Fruit fly (Drosophila melanogaster) whole organism, embryonic: ENCODE data around the gene CG15741.

Experiments
- ATbp ChIP-seq: fragments of 200-800 bp; sonication (Bioruptor generic); optimal IDR thresholded peaks from 2 replicates; lab custom pipeline; 2017; ENCODE audit warnings: missing biosample characterization, mild to moderate bottlenecking, missing genetic modification characterization, missing genetic modification reagents
- CG10274 ChIP-seq: fragments of 200-800 bp; sonication (Bioruptor generic); optimal IDR thresholded peaks from 3 replicates; lab custom pipeline; 2017; ENCODE audit warnings: missing biosample characterization, mild to moderate bottlenecking, missing genetic modification characterization
- CG10543 ChIP-seq: fragments of 200-800 bp; sonication (Bioruptor generic); optimal IDR thresholded peaks from 3 replicates; lab custom pipeline; 2017; ENCODE audit warnings: missing biosample characterization, mild to moderate bottlenecking, missing genetic modification characterization, moderate library complexity
- CG11398 ChIP-seq: fragments of 200-800 bp; sonication (Bioruptor generic); optimal IDR thresholded peaks from 2 replicates; lab custom pipeline; 2016; ENCODE audit warnings: missing biosample characterization, missing genetic modification characterization
- CG12071 ChIP-seq: fragments of 200-800 bp; sonication (Bioruptor generic); optimal IDR thresholded peaks from 3 replicates; lab custom pipeline; 2018; ENCODE audit warnings: missing biosample characterization, mild to moderate bottlenecking, missing genetic modification characterization
- CG12219 ChIP-seq: fragments of 200-800 bp; sonication (Bioruptor generic); optimal IDR thresholded peaks from 3 replicates; lab custom pipeline; 2018; ENCODE audit warnings: missing biosample characterization, mild to moderate bottlenecking, missing genetic modification characterization
- CG12769 ChIP-seq: fragments of 200-800 bp; sonication (Bioruptor generic); optimal IDR thresholded peaks from 2 replicates; lab custom pipeline; 2019; ENCODE audit warnings: missing biosample characterization, mild to moderate bottlenecking, missing genetic modification characterization, moderate library complexity
- CG13424 ChIP-seq: fragments of 200-800 bp; sonication (Bioruptor generic); optimal IDR thresholded peaks from 2 replicates; lab custom pipeline; 2019; ENCODE audit warnings: missing biosample characterization, mild to moderate bottlenecking, missing genetic modification characterization, moderate library complexity
- CG13624 ChIP-seq: fragments of 200-800 bp; sonication (Bioruptor generic); optimal IDR thresholded peaks from 2 replicates; lab custom pipeline; 2016; ENCODE audit warnings: missing biosample characterization, missing genetic modification characterization
- CG15011 ChIP-seq: fragments of 200-800 bp; sonication (Bioruptor generic); optimal IDR thresholded peaks from 3 replicates; lab custom pipeline; 2018; ENCODE audit warnings: missing biosample characterization, mild to moderate bottlenecking, missing genetic modification characterization
- CG16815 ChIP-seq: fragments of 200-800 bp; sonication (Bioruptor generic); optimal IDR thresholded peaks from 3 replicates; lab custom pipeline; 2017; ENCODE audit warnings: missing biosample characterization, mild to moderate bottlenecking, missing genetic modification characterization
- CG17385 ChIP-seq: fragments of 200-800 bp; sonication (Bioruptor generic); optimal IDR thresholded peaks from 3 replicates; lab custom pipeline; 2018; ENCODE audit warnings: missing biosample characterization, mild to moderate bottlenecking, missing genetic modification characterization
- CG18476 ChIP-seq: fragments of 200-800 bp; sonication (Bioruptor generic); optimal IDR thresholded peaks from 2 replicates; lab custom pipeline; 2016; ENCODE audit warnings: missing biosample characterization, mild to moderate bottlenecking, missing genetic modification characterization
- CG2199 ChIP-seq: fragments of 200-800 bp; sonication (Bioruptor generic); IDR thresholded peaks from 3 replicates; pipeline ENCODE4 v1.3.6; 2022; ENCODE audit warnings: missing biosample characterization, missing genetic modification characterization
- CG42726 ChIP-seq: fragments of 200-800 bp; sonication (Bioruptor generic); IDR thresholded peaks from 2 replicates; pipeline ENCODE4 v1.3.6; 2022; ENCODE audit warnings: missing biosample characterization, missing genetic modification characterization; ENCODE audit not compliant: partially characterized antibody
- CG43689 ChIP-seq: fragments of 200-800 bp; sonication (Bioruptor generic); IDR thresholded peaks from 2 replicates; pipeline ENCODE4 v1.3.6; 2022; ENCODE audit warnings: missing biosample characterization, missing genetic modification characterization
- CG4730 ChIP-seq: fragments of 200-800 bp; sonication (Bioruptor generic); IDR thresholded peaks from 2 replicates; pipeline ENCODE4 v1.3.6; 2022; ENCODE audit warnings: missing biosample characterization, missing genetic modification characterization
- CG6175 ChIP-seq: fragments of 200-800 bp; sonication (Bioruptor generic); IDR thresholded peaks from 3 replicates; pipeline ENCODE4 v1.3.6; 2022; ENCODE audit warnings: missing biosample characterization, missing genetic modification characterization
- CG7271 ChIP-seq: fragments of 200-800 bp; sonication (Bioruptor generic); optimal IDR thresholded peaks from 2 replicates; lab custom pipeline; 2018; ENCODE audit warnings: missing biosample characterization, mild to moderate bottlenecking, missing genetic modification characterization, moderate library complexity
- CG7987 ChIP-seq: fragments of 200-800 bp; sonication (Bioruptor generic); optimal IDR thresholded peaks from 2 replicates; lab custom pipeline; 2018; ENCODE audit warnings: missing biosample characterization, mild to moderate bottlenecking, missing genetic modification characterization, moderate library complexity
- CG8089 ChIP-seq: fragments of 200-800 bp; sonication (Bioruptor generic); optimal IDR thresholded peaks from 3 replicates; lab custom pipeline; 2016; ENCODE audit warnings: missing biosample characterization, missing genetic modification characterization
- CG8388 ChIP-seq: fragments of 200-800 bp; sonication (Bioruptor generic); optimal IDR thresholded peaks from 2 replicates; lab custom pipeline; 2019; ENCODE audit warnings: missing biosample characterization, mild to moderate bottlenecking, missing genetic modification characterization, moderate library complexity
- CoRest ChIP-seq: fragments of 200-800 bp; sonication (Bioruptor generic); optimal IDR thresholded peaks from 3 replicates; lab custom pipeline; 2018; ENCODE audit warnings: missing biosample characterization, mild to moderate bottlenecking, missing genetic modification characterization, moderate library complexity
- CrebB ChIP-seq: fragments of 200-800 bp; sonication (Bioruptor generic); optimal IDR thresholded peaks from 3 replicates; lab custom pipeline; 2018; ENCODE audit warnings: missing biosample characterization, mild to moderate bottlenecking, missing genetic modification characterization
- Eip74EF ChIP-seq, 2 experiments: fragments of 200-800 bp in 1 of 2; fragments of >200 bp in 1 of 2; sonication (Bioruptor generic) in 1 of 2; optimal IDR thresholded peaks; 2 replicates each; lab custom pipeline; 2017 to 2019; ENCODE audit warnings: missing biosample characterization in 2 of 2, missing genetic modification characterization in 2 of 2, mild to moderate bottlenecking in 1 of 2, moderate library complexity in 1 of 2
- Elba2 ChIP-seq: fragments of 200-800 bp; sonication (Bioruptor generic); optimal IDR thresholded peaks from 3 replicates; lab custom pipeline; 2016; ENCODE audit warnings: missing biosample characterization, missing genetic modification characterization
- Lim3 ChIP-seq: fragments of 200-800 bp; sonication (Bioruptor generic); IDR thresholded peaks from 2 replicates; pipeline ENCODE4 v1.3.6; 2022; ENCODE audit warnings: missing biosample characterization, missing genetic modification characterization
- Lpt ChIP-seq: fragments of >200 bp; optimal IDR thresholded peaks from 2 replicates; lab custom pipeline; 2018; ENCODE audit warnings: missing biosample characterization, missing genetic modification characterization
- Side ChIP-seq: fragments of 200-800 bp; sonication (Bioruptor generic); optimal IDR thresholded peaks from 2 replicates; lab custom pipeline; 2016; ENCODE audit warnings: missing biosample characterization, missing genetic modification characterization
- Taf1 ChIP-seq: fragments of 200-800 bp; sonication (Bioruptor generic); IDR thresholded peaks from 2 replicates; pipeline ENCODE4 v1.3.6; 2022; ENCODE audit warnings: missing biosample characterization, missing genetic modification characterization
- ab ChIP-seq: fragments of 200-800 bp; sonication (Bioruptor generic); optimal IDR thresholded peaks from 2 replicates; lab custom pipeline; 2016; ENCODE audit warnings: missing biosample characterization, missing genetic modification characterization
- al ChIP-seq: fragments of 200-800 bp; sonication (Bioruptor generic); IDR thresholded peaks from 2 replicates; pipeline ENCODE4 v1.3.6; 2022; ENCODE audit warnings: missing biosample characterization, missing genetic modification characterization
- bbx ChIP-seq: fragments of 200-800 bp; sonication (Bioruptor generic); IDR thresholded peaks from 2 replicates; pipeline ENCODE4 v1.3.6; 2022; ENCODE audit warnings: missing biosample characterization, missing genetic modification characterization; ENCODE audit not compliant: partially characterized antibody
- crol ChIP-seq: fragments of 200-800 bp; sonication (Bioruptor generic); IDR thresholded peaks from 2 replicates; pipeline ENCODE4 v1.3.6; 2022; ENCODE audit warnings: missing biosample characterization, missing genetic modification characterization
- disco-r ChIP-seq: fragments of 200-800 bp; sonication (Bioruptor generic); optimal IDR thresholded peaks from 2 replicates; lab custom pipeline; 2016; ENCODE audit warnings: missing biosample characterization, missing genetic modification characterization
- fru ChIP-seq: fragments of >200 bp; optimal IDR thresholded peaks from 2 replicates; lab custom pipeline; 2017
- fu2 ChIP-seq: fragments of 200-800 bp; sonication (Bioruptor generic); optimal IDR thresholded peaks from 2 replicates; lab custom pipeline; 2016; ENCODE audit warnings: missing biosample characterization, missing genetic modification characterization
- luna ChIP-seq: fragments of 200-800 bp; sonication (Bioruptor generic); optimal IDR thresholded peaks from 2 replicates; lab custom pipeline; 2016; ENCODE audit warnings: missing biosample characterization, missing genetic modification characterization
- mam ChIP-seq: fragments of 200-800 bp; sonication (Bioruptor generic); optimal IDR thresholded peaks from 3 replicates; lab custom pipeline; 2016; ENCODE audit warnings: missing biosample characterization, missing genetic modification characterization
- pfk ChIP-seq: fragments of 200-800 bp; sonication (Bioruptor generic); optimal IDR thresholded peaks from 2 replicates; lab custom pipeline; 2018; ENCODE audit warnings: missing biosample characterization, mild to moderate bottlenecking, missing genetic modification characterization, moderate library complexity
- pho ChIP-seq: fragments of 200-800 bp; sonication (Bioruptor generic); optimal IDR thresholded peaks from 2 replicates; lab custom pipeline; 2016; ENCODE audit warnings: missing biosample characterization, missing genetic modification characterization
- prd ChIP-seq, 3 experiments: fragments of >200 bp in 2 of 3; fragments of 200-800 bp in 1 of 3; sonication (Bioruptor generic) in 1 of 3; optimal IDR thresholded peaks in 2 of 3; IDR thresholded peaks in 1 of 3; 2 replicates in 2 of 3; 3 replicates in 1 of 3; pipeline versions ENCODE4 v1.3.6 to Lab custom; 2017 to 2022; ENCODE audit warnings: missing biosample characterization in 1 of 3, missing genetic modification characterization in 1 of 3
- rib ChIP-seq: fragments of 200-800 bp; sonication (Bioruptor generic); IDR thresholded peaks from 2 replicates; pipeline ENCODE4 v1.3.6; 2022; ENCODE audit warnings: missing biosample characterization, missing genetic modification characterization
- row ChIP-seq: fragments of 200-800 bp; sonication (Bioruptor generic); IDR thresholded peaks from 3 replicates; pipeline ENCODE4 v1.3.6; 2022; ENCODE audit warnings: missing biosample characterization, missing genetic modification characterization
- seq ChIP-seq: fragments of 200-800 bp; sonication (Bioruptor generic); IDR thresholded peaks from 2 replicates; pipeline ENCODE4 v1.3.6; 2022; ENCODE audit warnings: missing biosample characterization, missing genetic modification characterization
- sisA ChIP-seq: fragments of 200-800 bp; sonication (Bioruptor generic); IDR thresholded peaks from 2 replicates; pipeline ENCODE4 v1.3.6; 2022; ENCODE audit warnings: missing biosample characterization, missing genetic modification characterization
- slou ChIP-seq: fragments of 200-800 bp; sonication (Bioruptor generic); optimal IDR thresholded peaks from 3 replicates; lab custom pipeline; 2016; ENCODE audit warnings: missing biosample characterization, missing genetic modification characterization
- tll ChIP-seq, 2 experiments: fragments of 200-800 bp in 1 of 2; fragments of >200 bp in 1 of 2; sonication (Bioruptor generic) in 1 of 2; optimal IDR thresholded peaks; 2 replicates each; lab custom pipeline; 2017 to 2019; ENCODE audit warnings: missing biosample characterization in 2 of 2, missing genetic modification characterization in 2 of 2, mild to moderate bottlenecking in 1 of 2, moderate library complexity in 1 of 2
- trem ChIP-seq: fragments of 200-800 bp; optimal IDR thresholded peaks from 3 replicates; lab custom pipeline; 2019; ENCODE audit warnings: missing biosample characterization, mild to moderate bottlenecking, missing genetic modification characterization, moderate library complexity
- zfh2 ChIP-seq: fragments of 200-800 bp; sonication (Bioruptor generic); optimal IDR thresholded peaks from 2 replicates; lab custom pipeline; 2016; ENCODE audit warnings: missing biosample characterization, missing genetic modification characterization

The CG15741 gene

DNA sequence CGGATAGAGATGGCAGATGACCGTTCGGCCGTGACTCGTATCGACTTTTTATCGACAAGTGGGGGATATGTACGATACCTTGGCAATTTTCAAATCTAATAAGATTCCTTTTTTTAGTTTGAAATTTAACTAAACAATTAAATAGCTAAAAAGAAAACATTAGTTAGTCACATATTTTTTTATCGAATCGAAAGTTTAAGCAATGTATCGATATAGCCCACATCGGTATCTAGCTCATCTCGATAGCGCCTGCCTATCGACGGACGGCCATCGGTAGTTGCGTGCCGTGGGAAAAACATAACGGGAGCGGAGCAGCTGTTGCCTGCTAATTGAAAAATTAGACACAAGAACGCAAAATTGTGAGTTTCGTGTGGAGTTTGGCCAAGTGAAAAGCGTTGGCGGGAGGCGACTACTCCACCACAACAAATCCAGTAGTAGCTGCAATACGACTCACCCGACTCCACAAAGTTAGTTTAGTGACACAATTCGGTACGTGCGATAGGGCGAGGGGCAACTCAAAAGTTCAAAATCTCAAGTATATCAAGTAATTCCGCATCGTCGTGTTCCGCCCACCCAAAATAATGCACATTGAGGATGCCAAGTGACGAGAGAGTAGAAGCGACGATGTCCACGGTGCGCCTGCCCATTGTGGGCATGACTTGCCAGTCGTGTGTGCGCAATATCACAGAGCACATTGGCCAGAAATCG is 17.1 kb upstream of the CG15741 start, which contains the start of the genes CG10347 and ATP7 (continued):
- peak; percentile 18 for TF ChIP-seq CoRest (tag; lab: Kevin White, UChicago)
- no peak for TF ChIP-seq CG6175 (GFP tag; lab: Robert Waterston, UW)
- TF ChIP-seq Lpt (GFP tag; lab: Kevin White, UChicago) = no peak
- TF ChIP-seq CG12071 (GFP tag; lab: Kevin White, UChicago) = no peak
- TF ChIP-seq CG11398 (GFP tag; lab: Kevin White, UChicago) = no peak
- TF ChIP-seq sisA (GFP tag; lab: Robert Waterston, UW) = no peak
- TF ChIP-seq prd (optimal IDR thresholded peaks at IDR 0.05; lab: Kevin White, UChicago) = no peak
- peak; percentile 22; the same call in 2 of the 3 replicates for TF ChIP-seq prd (GFP tag; IDR thresholded peaks at IDR 0.05; lab: Robert Waterston, UW)
- TF ChIP-seq CG7271 (tag; lab: Kevin White, UChicago) = no peak
- TF ChIP-seq CG15011 = no peak
- no peak for TF ChIP-seq luna (GFP tag; lab: Kevin White, UChicago)
- no peak for TF ChIP-seq Eip74EF (GFP tag; optimal IDR thresholded peaks at IDR 0.05; lab: Kevin White, UChicago)
- TF ChIP-seq CG7987 (GFP tag; lab: Kevin White, UChicago) = no peak
- TF ChIP-seq pho (GFP tag; lab: Kevin White, UChicago) = no peak
- TF ChIP-seq al (GFP tag; lab: Robert Waterston, UW) = no peak
- TF ChIP-seq CG16815 (GFP tag; lab: Kevin White, UChicago) = no peak
- TF ChIP-seq trem (tag; lab: Kevin White, UChicago) = peak; percentile 40
- no peak for TF ChIP-seq CG43689 (GFP tag; lab: Robert Waterston, UW)
- TF ChIP-seq CG10543 (GFP tag; lab: Kevin White, UChicago) = peak; percentile 33
- no peak for TF ChIP-seq seq (GFP tag; lab: Robert Waterston, UW)
- TF ChIP-seq CG18476 (GFP tag; lab: Kevin White, UChicago) = peak; percentile 98
- TF ChIP-seq fru (lab: Kevin White, UChicago) = no peak
- peak; percentile 84 for TF ChIP-seq bbx
- TF ChIP-seq Lim3 = no peak
- TF ChIP-seq CG12219 (GFP tag; lab: Kevin White, UChicago) = no peak
- TF ChIP-seq CG12769 = peak; percentile 5
- peak; percentile 66 for TF ChIP-seq row
- peak; percentile 12 for TF ChIP-seq fu2 (GFP tag; lab: Kevin White, UChicago)
- no peak for TF ChIP-seq disco-r (GFP tag; lab: Kevin White, UChicago)
- TF ChIP-seq CrebB = no peak
- no peak for TF ChIP-seq CG2199
- TF ChIP-seq pfk (GFP tag; lab: Kevin White, UChicago) = no peak
- TF ChIP-seq CG13624 (GFP tag; lab: Kevin White, UChicago) = peak; percentile 27
- no peak for TF ChIP-seq CG10274
- peak; percentile 13 for TF ChIP-seq CG17385
- peak; percentile 20 for TF ChIP-seq zfh2 (GFP tag; lab: Kevin White, UChicago)
- TF ChIP-seq ATbp (GFP tag; lab: Kevin White, UChicago) = no peak
- peak; percentile 82 for TF ChIP-seq CG42726 (GFP tag; lab: Robert Waterston, UW)
- TF ChIP-seq Taf1 (GFP tag; lab: Robert Waterston, UW) = no peak
- no peak for TF ChIP-seq CG8089
- TF ChIP-seq Side (GFP tag; lab: Kevin White, UChicago) = no peak
- no peak for TF ChIP-seq CG4730
- TF ChIP-seq ab (GFP tag; lab: Kevin White, UChicago) = no peak
- peak; percentile 43 for TF ChIP-seq CG13424 (tag; lab: Kevin White, UChicago)
- TF ChIP-seq Elba2 (GFP tag; lab: Kevin White, UChicago) = no peak
- peak; percentile 36 for TF ChIP-seq mam (GFP tag; lab: Kevin White, UChicago)
- no peak for TF ChIP-seq slou (GFP tag; lab: Kevin White, UChicago)
- TF ChIP-seq crol (GFP tag; lab: Robert Waterston, UW) = no peak
- no peak for TF ChIP-seq CG8388 (GFP tag; lab: Kevin White, UChicago)
- TF ChIP-seq rib = no peak
- TF ChIP-seq tll (GFP tag; optimal IDR thresholded peaks at IDR 0.05; lab: Kevin White, UChicago) = no peak
